Fruit fly (Drosophila melanogaster): ENCODE data around the gene RpS13.

Gene RpS13

dm6 chr2L:8365701-8366643 is 1.5 kb upstream of the RpS13 start, which contains the start of gene Pp2A-29B (continued):
- TF ChIP-seq az2 (GFP tag; optimal IDR thresholded peaks at IDR 0.05) (peak; percentile 3), ase (GFP tag; IDR thresholded peaks at IDR 0.05) (no peak), CG31441 (GFP tag; IDR thresholded peaks at IDR 0.05) (peak; percentile 73; the same call in 1 of the 2 replicates), Atf6 (GFP tag; IDR thresholded peaks at IDR 0.05) (no peak), CG14050 (GFP tag; IDR thresholded peaks at IDR 0.05) (no peak), PHDP (tag; optimal IDR thresholded peaks at IDR 0.05) (no peak), CG10462 (GFP tag; optimal IDR thresholded peaks at IDR 0.05) (peak; percentile 7), Dek (tag; optimal IDR thresholded peaks at IDR 0.05) (peak; percentile 12), CG7839 (tag; optimal IDR thresholded peaks at IDR 0.05) (peak; percentile 25), zen2 (GFP tag; IDR thresholded peaks at IDR 0.05; ENCODE audit: partially characterized antibody) (peak; percentile 98), CG1832 (GFP tag; optimal IDR thresholded peaks at IDR 0.05) (no peak), CTCF (GFP tag; optimal IDR thresholded peaks at IDR 0.05) (peak; percentile 21), Rfx (GFP tag; IDR thresholded peaks at IDR 0.05) (0 out of 2 replicates have a peak, but pooled peaks have one; percentile 11), CG17912 (GFP tag; optimal IDR thresholded peaks at IDR 0.05) (peak; percentile 7), bbx (GFP tag; IDR thresholded peaks at IDR 0.05; ENCODE audit: partially characterized antibody) (peak; percentile 98), Pdp1 (GFP tag; optimal IDR thresholded peaks at IDR 0.05) (peak in 1 of 2 experiments; percentile 74), CG17359 (tag; optimal IDR thresholded peaks at IDR 0.05) (peak; percentile 28), E2f1 (GFP tag; IDR thresholded peaks at IDR 0.05) (0 out of 2 replicates have a peak, but pooled peaks have one; percentile 23), D19B (GFP tag; optimal IDR thresholded peaks at IDR 0.05) (no peak), CG30403 (GFP tag; optimal IDR thresholded peaks at IDR 0.05) (peak; percentile 19), CG12391 (tag; optimal IDR thresholded peaks at IDR 0.05) (peak; percentile 54), trem (tag; optimal IDR thresholded peaks at IDR 0.05) (peak; percentile 80), CG6813 (GFP tag; optimal IDR thresholded peaks at IDR 0.05) (no peak), Hr51 (GFP tag; optimal IDR thresholded peaks at IDR 0.05) (no peak), CG4617 (GFP tag; optimal IDR thresholded peaks at IDR 0.05; ENCODE audit: borderline replicate concordance) (peak; percentile 69), CG2678 (tag; optimal IDR thresholded peaks at IDR 0.05) (peak; percentile 15), chif (GFP tag; optimal IDR thresholded peaks at IDR 0.05) (no peak), Gug (GFP tag; IDR thresholded peaks at IDR 0.05) (peak; percentile 8; the same call in 1 of the 4 replicates), bowl (GFP tag; IDR thresholded peaks at IDR 0.05) (no peak), klu (GFP tag; IDR thresholded peaks at IDR 0.05) (peak; percentile 45; the same call in 1 of the 2 replicates), Chrac-16 (GFP tag; optimal IDR thresholded peaks at IDR 0.05) (no peak), Dip2 (GFP tag; IDR thresholded peaks at IDR 0.05) (no peak), shn (GFP tag; optimal IDR thresholded peaks at IDR 0.05) (no peak), Lpt (GFP tag; optimal IDR thresholded peaks at IDR 0.05) (no peak)

- no peak for TF ChIP-seq YL-1 (GFP tag; optimal IDR thresholded peaks at IDR 0.05)
- no peak for TF ChIP-seq CG12071 (GFP tag; optimal IDR thresholded peaks at IDR 0.05)
- TF ChIP-seq CG8359 (GFP tag; optimal IDR thresholded peaks at IDR 0.05; ENCODE audit: borderline replicate concordance), result no peak
- no peak for TF ChIP-seq Six4 (GFP tag; optimal IDR thresholded peaks at IDR 0.05)
- TF ChIP-seq Dref (GFP tag; IDR thresholded peaks at IDR 0.05), result no peak
- no peak for TF ChIP-seq Gug (GFP tag; IDR thresholded peaks at IDR 0.05)
- TF ChIP-seq CG13894 (tag; optimal IDR thresholded peaks at IDR 0.05), result no peak
- TF ChIP-seq CG2678 (tag; optimal IDR thresholded peaks at IDR 0.05), result no peak
- peak in 1 of 2 experiments; percentile 67 for TF ChIP-seq insv (GFP tag; optimal IDR thresholded peaks at IDR 0.05)
- TF ChIP-seq Med (GFP tag), result peak; percentile 37
- no peak for TF ChIP-seq org-1 (GFP tag; optimal IDR thresholded peaks at IDR 0.05)
- TF ChIP-seq CG31441 (GFP tag; IDR thresholded peaks at IDR 0.05), result no peak
- TF ChIP-seq CG4730 (GFP tag; IDR thresholded peaks at IDR 0.05), result no peak
- TF ChIP-seq sug (tag; optimal IDR thresholded peaks at IDR 0.05), result peak; percentile 77
- TF ChIP-seq caup (GFP tag; optimal IDR thresholded peaks at IDR 0.05; ENCODE audit: severe bottlenecking), result no peak
- no peak for TF ChIP-seq CG15601 (tag; optimal IDR thresholded peaks at IDR 0.05)
- no peak for TF ChIP-seq Hey (tag; optimal IDR thresholded peaks at IDR 0.05)
- no peak for TF ChIP-seq amos (GFP tag; IDR thresholded peaks at IDR 0.05; ENCODE audit: partially characterized antibody)
Observed at dm6 chr2L:8362955-8363285, 1.5 kb downstream of the RpS13 start.

Measured in whole organism, embryonic.